Fruit fly (Drosophila melanogaster): ENCODE results near the gene CG6276.

The CG6276 gene

DNA sequence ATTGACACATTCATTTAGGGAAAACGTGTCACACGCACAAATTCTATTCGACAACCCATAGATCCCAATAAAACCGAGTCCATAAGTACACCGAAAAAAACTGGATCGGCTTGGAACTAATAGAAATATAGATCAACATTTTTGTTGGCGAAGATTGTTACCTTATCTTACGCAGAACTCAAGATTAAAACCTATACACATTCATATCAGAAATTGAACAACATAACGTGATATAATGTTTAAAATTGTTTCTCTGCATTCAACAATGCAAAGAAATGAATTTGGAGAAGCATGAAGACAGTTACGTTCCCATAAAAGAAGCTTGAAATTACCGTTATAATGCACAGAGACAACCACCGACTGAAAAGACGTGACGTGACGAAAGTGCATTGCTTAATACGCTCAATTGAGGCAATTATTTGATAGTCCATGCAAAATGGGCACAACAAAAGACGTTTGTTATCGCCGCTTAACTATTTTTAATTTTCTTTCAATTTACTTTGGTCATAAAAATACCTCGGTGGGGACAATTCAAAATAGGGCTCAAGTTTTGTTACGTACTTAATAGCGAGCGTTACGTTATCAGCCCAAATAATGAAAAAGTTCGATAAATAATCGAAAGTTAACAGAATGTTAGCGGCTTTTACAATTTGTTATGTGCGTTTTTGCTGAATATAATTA lies 20.3 kb upstream of the CG6276 start, which contains the start of gene SerRS-m (continued):
- TF ChIP-seq Optix (GFP tag; IDR thresholded peaks at IDR 0.05), result no peak
- TF ChIP-seq CG17612 (GFP tag; IDR thresholded peaks at IDR 0.05), result no peak
- TF ChIP-seq CG10267 (tag; optimal IDR thresholded peaks at IDR 0.05), result peak; percentile 17
- no peak for TF ChIP-seq slp2 (GFP tag; optimal IDR thresholded peaks at IDR 0.05)
- TF ChIP-seq CG12299 (tag; optimal IDR thresholded peaks at IDR 0.05), result no peak
- TF ChIP-seq Neu2 (GFP tag; optimal IDR thresholded peaks at IDR 0.05; ENCODE audit: borderline replicate concordance), result no peak
- TF ChIP-seq CG7556 (GFP tag; optimal IDR thresholded peaks at IDR 0.05), result peak; percentile 22
- no peak for TF ChIP-seq Doc2 (GFP tag; IDR thresholded peaks at IDR 0.05)
- no peak for TF ChIP-seq CG1602 (GFP tag; optimal IDR thresholded peaks at IDR 0.05)
- TF ChIP-seq PHDP (tag; optimal IDR thresholded peaks at IDR 0.05), result peak; percentile 17
- peak; percentile 31 for TF ChIP-seq CG10979 (tag; optimal IDR thresholded peaks at IDR 0.05)
- TF ChIP-seq Hand (GFP tag; optimal IDR thresholded peaks at IDR 0.05), result no peak
- no peak for TF ChIP-seq kay (GFP tag; optimal IDR thresholded peaks at IDR 0.05)
- TF ChIP-seq eyg (GFP tag; optimal IDR thresholded peaks at IDR 0.05), result no peak
- no peak for TF ChIP-seq CG17361 (GFP tag; IDR thresholded peaks at IDR 0.05)
- TF ChIP-seq rib (GFP tag; IDR thresholded peaks at IDR 0.05), result no peak
- TF ChIP-seq Abd-B (GFP tag; optimal IDR thresholded peaks at IDR 0.05), result no peak
- no peak for TF ChIP-seq CG2129 (GFP tag; IDR thresholded peaks at IDR 0.05; ENCODE audit: partially characterized antibody)
- no peak for TF ChIP-seq sob (GFP tag; IDR thresholded peaks at IDR 0.05)
- TF ChIP-seq Ada2b (GFP tag; IDR thresholded peaks at IDR 0.05), result no peak
- peak; percentile 28 for TF ChIP-seq gsb-n (tag; optimal IDR thresholded peaks at IDR 0.05)
- no peak for TF ChIP-seq knrl (GFP tag; IDR thresholded peaks at IDR 0.05; ENCODE audit: partially characterized antibody)
- TF ChIP-seq insv (GFP tag; optimal IDR thresholded peaks at IDR 0.05), result no peak
- TF ChIP-seq lilli (GFP tag; optimal IDR thresholded peaks at IDR 0.05), result peak; percentile 11
- no peak for TF ChIP-seq gsb (GFP tag; IDR thresholded peaks at IDR 0.05)
- TF ChIP-seq pho (GFP tag; optimal IDR thresholded peaks at IDR 0.05), result peak; percentile 1
- no peak for TF ChIP-seq tgo (GFP tag; IDR thresholded peaks at IDR 0.05)
- no peak for TF ChIP-seq run (tag; optimal IDR thresholded peaks at IDR 0.05)
- no peak for TF ChIP-seq CG12104 (GFP tag; optimal IDR thresholded peaks at IDR 0.05)
- TF ChIP-seq sim (GFP tag; IDR thresholded peaks at IDR 0.05), result no peak
- no peak for TF ChIP-seq CG4282 (GFP tag; optimal IDR thresholded peaks at IDR 0.05)
- TF ChIP-seq Bdp1 (GFP tag; optimal IDR thresholded peaks at IDR 0.05), result no peak
- TF ChIP-seq vvl (GFP tag; IDR thresholded peaks at IDR 0.05), result no peak
- TF ChIP-seq grau (tag; optimal IDR thresholded peaks at IDR 0.05), result peak; percentile 13
- TF ChIP-seq D19B (GFP tag; optimal IDR thresholded peaks at IDR 0.05), result no peak
- TF ChIP-seq al (GFP tag; IDR thresholded peaks at IDR 0.05), result no peak
- no peak for TF ChIP-seq CG13624 (GFP tag; optimal IDR thresholded peaks at IDR 0.05)
- TF ChIP-seq gce (GFP tag; IDR thresholded peaks at IDR 0.05), result no peak
- TF ChIP-seq CG30431 (GFP tag; optimal IDR thresholded peaks at IDR 0.05), result no peak
- peak; percentile 17 for TF ChIP-seq kni (GFP tag; optimal IDR thresholded peaks at IDR 0.05)
- TF ChIP-seq vnd (GFP tag; IDR thresholded peaks at IDR 0.05; ENCODE audit: partially characterized antibody), result no peak
- TF ChIP-seq CG10321 (GFP tag; IDR thresholded peaks at IDR 0.05), result no peak
- no peak for TF ChIP-seq fd96Cb (tag; optimal IDR thresholded peaks at IDR 0.05)
- TF ChIP-seq CG14667 (GFP tag; IDR thresholded peaks at IDR 0.05), result no peak
- no peak for TF ChIP-seq psq (GFP tag; optimal IDR thresholded peaks at IDR 0.05)
- no peak for TF ChIP-seq amos (GFP tag; IDR thresholded peaks at IDR 0.05; ENCODE audit: partially characterized antibody)
- no peak for TF ChIP-seq CG15479 (GFP tag; optimal IDR thresholded peaks at IDR 0.05)
- no peak for TF ChIP-seq ems (GFP tag; optimal IDR thresholded peaks at IDR 0.05)
- no peak for TF ChIP-seq GATAe (GFP tag; conservative IDR thresholded peaks at IDR 0.05)
- no peak for TF ChIP-seq HHEX (GFP tag; optimal IDR thresholded peaks at IDR 0.05)
- TF ChIP-seq Tbp (GFP tag; optimal IDR thresholded peaks at IDR 0.05), result no peak

Measured in whole organism, embryonic.